Worm (Caenorhabditis elegans) whole organism, young adult: ENCODE results near the gene M176.4.
A peak's percentile ranks its signal among the peaks of the same experiment; 100 is the strongest.

Experiments
- B0019.2 ChIP-seq: fragments of 200-800 bp; sonication (Bioruptor generic); conservative IDR thresholded peaks from 2 replicates; pipeline ENCODE4 v1.3.6; 2022; ENCODE audit warnings: missing genetic modification reagents, missing genetic modification characterization, missing compliant biosample characterization
- C17E4.6 ChIP-seq: fragments of 200-800 bp; sonication (Bioruptor generic); IDR thresholded peaks from 2 replicates; pipeline ENCODE4 v1.3.6; 2022; ENCODE audit warnings: missing genetic modification reagents, missing genetic modification characterization, missing compliant biosample characterization
- F49E8.2 ChIP-seq: sonication (generic microtip); optimal IDR thresholded peaks from 3 replicates; lab custom pipeline; 2017; ENCODE audit warnings: missing genetic modification characterization, mild to moderate bottlenecking, missing compliant biosample characterization, antibody characterized with exemption, moderate library complexity; ENCODE audit not compliant: insufficient read depth
- F55B11.4 ChIP-seq: sonication (generic microtip); optimal IDR thresholded peaks from 2 replicates; lab custom pipeline; 2016; ENCODE audit warnings: missing compliant biosample characterization, missing genetic modification characterization, borderline replicate concordance; ENCODE audit not compliant: insufficient read depth
- K12H6.12 ChIP-seq: fragments of 200-800 bp; sonication (Bioruptor generic); optimal IDR thresholded peaks from 2 replicates; lab custom pipeline; 2018; ENCODE audit warnings: mild to moderate bottlenecking, missing genetic modification characterization, missing compliant biosample characterization
- Y53F4B.3 ChIP-seq: fragments of 200-800 bp; sonication (Bioruptor generic); IDR thresholded peaks from 2 replicates; pipeline ENCODE4 v1.3.6; 2022; ENCODE audit warnings: missing genetic modification reagents, missing genetic modification characterization, missing compliant biosample characterization
- Y67H2A.10 ChIP-seq: fragments of 200-800 bp; sonication (Bioruptor generic); conservative IDR thresholded peaks from 2 replicates; pipeline ENCODE4 v1.3.6; 2022; ENCODE audit warnings: missing genetic modification reagents, missing genetic modification characterization, missing compliant biosample characterization
- Y95B8A.8 ChIP-seq: fragments of 200-800 bp; sonication (Bioruptor generic); IDR thresholded peaks from 2 replicates; pipeline ENCODE4 v1.3.6; 2022; ENCODE audit warnings: missing genetic modification reagents, missing genetic modification characterization, missing compliant biosample characterization
- ama-1 ChIP-seq, 3 experiments: fragments of 150-350 bp in 1 of 3; sonication (generic microtip) in 2 of 3; optimal IDR thresholded peaks; 2 replicates each; lab custom pipeline; 2014 to 2018; ENCODE audit warnings: missing biosample characterization in 2 of 3, missing genetic modification characterization in 2 of 3, missing genetic modification reagents in 2 of 3
- atf-7 ChIP-seq: sonication (generic microtip); optimal IDR thresholded peaks from 2 replicates; lab custom pipeline; 2017; ENCODE audit warnings: mild to moderate bottlenecking, missing genetic modification characterization, missing compliant biosample characterization
- attf-3 ChIP-seq: fragments of 200-800 bp; sonication (Bioruptor generic); conservative IDR thresholded peaks from 2 replicates; pipeline ENCODE4 v1.3.6; 2022; ENCODE audit warnings: missing genetic modification reagents, missing genetic modification characterization, missing compliant biosample characterization
- cebp-1 ChIP-seq, 2 experiments: fragments of 200-800 bp in 1 of 2; sonication (Bioruptor generic) in 1 of 2; sonication (generic microtip) in 1 of 2; IDR thresholded peaks in 1 of 2; optimal IDR thresholded peaks in 1 of 2; 2 replicates each; pipeline versions ENCODE4 v1.3.6 to Lab custom; 2017 to 2022; ENCODE audit warnings: missing compliant biosample characterization in 2 of 2, missing genetic modification characterization in 2 of 2, mild to moderate bottlenecking in 1 of 2, missing genetic modification reagents in 1 of 2, moderate library complexity in 1 of 2
- ceh-91 ChIP-seq: fragments of 200-800 bp; sonication (Bioruptor generic); IDR thresholded peaks from 2 replicates; pipeline ENCODE4 v1.3.6; 2022; ENCODE audit warnings: missing genetic modification reagents, missing genetic modification characterization, missing compliant biosample characterization
- dox-1 ChIP-seq: fragments of 200-800 bp; sonication (Bioruptor generic); IDR thresholded peaks from 2 replicates; pipeline ENCODE4 v1.3.6; 2022; ENCODE audit warnings: missing genetic modification reagents, missing genetic modification characterization, missing compliant biosample characterization
- efl-1 ChIP-seq: fragments of 150-350 bp; optimal IDR thresholded peaks from 2 replicates; lab custom pipeline; 2014; ENCODE audit warnings: missing biosample characterization, missing genetic modification reagents, missing genetic modification characterization
- egl-44 ChIP-seq: fragments of 200-800 bp; sonication (Bioruptor generic); IDR thresholded peaks from 2 replicates; pipeline ENCODE4 v1.3.6; 2022; ENCODE audit warnings: missing genetic modification reagents, missing genetic modification characterization, missing compliant biosample characterization
- fkh-3 ChIP-seq: sonication (generic microtip); optimal IDR thresholded peaks from 2 replicates; lab custom pipeline; 2016; ENCODE audit warnings: mild to moderate bottlenecking, missing genetic modification characterization, missing compliant biosample characterization
- hmg-20 ChIP-seq: fragments of 200-800 bp; sonication (Bioruptor generic); IDR thresholded peaks from 2 replicates; pipeline ENCODE4 v1.3.6; 2022; ENCODE audit warnings: missing genetic modification reagents, missing genetic modification characterization, missing compliant biosample characterization
- hrde-1 ChIP-seq: sonication (generic microtip); optimal IDR thresholded peaks from 2 replicates; lab custom pipeline; 2016; ENCODE audit warnings: missing genetic modification characterization, mild to moderate bottlenecking, missing compliant biosample characterization, moderate library complexity, missing genotype, missing genetic modification reagents, borderline replicate concordance
- let-526 ChIP-seq: fragments of 200-800 bp; sonication (Bioruptor generic); IDR thresholded peaks from 2 replicates; pipeline ENCODE4 v1.3.6; 2022; ENCODE audit warnings: missing genetic modification reagents, missing genetic modification characterization, missing compliant biosample characterization
- lin-40 ChIP-seq: sonication (generic microtip); optimal IDR thresholded peaks from 2 replicates; lab custom pipeline; 2016; ENCODE audit warnings: missing genetic modification characterization, mild to moderate bottlenecking, missing compliant biosample characterization, missing genotype, missing genetic modification reagents
- madf-10 ChIP-seq: sonication (generic microtip); optimal IDR thresholded peaks from 2 replicates; lab custom pipeline; 2016; ENCODE audit warnings: mild to moderate bottlenecking, missing genetic modification characterization, missing compliant biosample characterization
- madf-6 ChIP-seq: fragments of 200-800 bp; sonication (Bioruptor generic); IDR thresholded peaks from 2 replicates; pipeline ENCODE4 v1.3.6; 2022; ENCODE audit warnings: missing genetic modification reagents, missing genetic modification characterization, missing compliant biosample characterization
- mel-28 ChIP-seq: sonication (generic microtip); optimal IDR thresholded peaks from 2 replicates; lab custom pipeline; 2016; ENCODE audit warnings: borderline replicate concordance, mild to moderate bottlenecking, missing genetic modification characterization, missing compliant biosample characterization
- nfya-1 ChIP-seq: sonication (generic microtip); optimal IDR thresholded peaks from 2 replicates; lab custom pipeline; 2017; ENCODE audit warnings: antibody characterized with exemption, missing compliant biosample characterization, missing genetic modification characterization, borderline replicate concordance; ENCODE audit not compliant: insufficient read depth
- nhr-120 ChIP-seq: fragments of 200-800 bp; sonication (Bioruptor generic); IDR thresholded peaks from 2 replicates; pipeline ENCODE4 v1.3.6; 2022; ENCODE audit warnings: missing genetic modification characterization, missing compliant biosample characterization
- nhr-80 ChIP-seq: sonication (generic microtip); optimal IDR thresholded peaks from 2 replicates; lab custom pipeline; 2016; ENCODE audit warnings: missing genetic modification characterization, missing compliant biosample characterization
- pbrm-1 ChIP-seq: fragments of 200-800 bp; sonication (Bioruptor generic); IDR thresholded peaks from 2 replicates; pipeline ENCODE4 v1.3.6; 2022; ENCODE audit warnings: missing genetic modification reagents, missing genetic modification characterization, missing compliant biosample characterization
- rcor-1 ChIP-seq: fragments of 200-800 bp; sonication (Bioruptor generic); IDR thresholded peaks from 2 replicates; pipeline ENCODE4 v1.3.6; 2022; ENCODE audit warnings: missing genetic modification reagents, missing genetic modification characterization, missing compliant biosample characterization
- snpc-1.1 ChIP-seq: sonication (generic microtip); optimal IDR thresholded peaks from 2 replicates; lab custom pipeline; 2017; ENCODE audit warnings: missing genetic modification characterization, mild to moderate bottlenecking, missing compliant biosample characterization, antibody characterized with exemption, moderate library complexity, missing genotype, missing genetic modification reagents; ENCODE audit not compliant: insufficient read depth
- somi-1 ChIP-seq: fragments of 200-800 bp; sonication (Bioruptor generic); optimal IDR thresholded peaks from 2 replicates; lab custom pipeline; 2018; ENCODE audit warnings: mild to moderate bottlenecking, missing genetic modification characterization, missing compliant biosample characterization
- zfh-2 ChIP-seq: fragments of 200-800 bp; sonication (Bioruptor generic); conservative IDR thresholded peaks from 2 replicates; pipeline ENCODE4 v1.3.6; 2022; ENCODE audit warnings: missing genetic modification reagents, missing genetic modification characterization, missing compliant biosample characterization
- ztf-25 ChIP-seq: fragments of 200-800 bp; sonication (Bioruptor generic); IDR thresholded peaks from 2 replicates; pipeline ENCODE4 v1.3.6; 2022; ENCODE audit warnings: missing genetic modification reagents, missing genetic modification characterization, missing compliant biosample characterization
- ztf-26 ChIP-seq: sonication (generic microtip); optimal IDR thresholded peaks from 2 replicates; lab custom pipeline; 2017; ENCODE audit warnings: missing genetic modification characterization, missing compliant biosample characterization
- ztf-6 ChIP-seq: fragments of 200-800 bp; sonication (Bioruptor generic); IDR thresholded peaks from 2 replicates; pipeline ENCODE4 v1.3.6; 2022; ENCODE audit warnings: missing genetic modification reagents, missing genetic modification characterization, missing compliant biosample characterization

M176.4 gene

ce11 chrII:9418065-9418567, at the start of gene M176.4, which contains the start of gene M176.16:
TSS of gene M176.4 (plus strand) at chrII:9418365.
TSS of gene M176.16 (plus strand) at chrII:9418517.
- TF ChIP-seq ztf-25 (GFP tag; lab: Robert Waterston, UW) (no peak), nhr-80 (peak; percentile 53)

- TF ChIP-seq ztf-26 (tag; lab: Kevin White, UChicago) (no peak), snpc-1.1 (tag; lab: Kevin White, UChicago) (no peak), F55B11.4 (tag; lab: Kevin White, UChicago) (no peak), Y53F4B.3 (GFP tag; lab: Robert Waterston, UW) (no peak), attf-3 (no peak), let-526 (no peak), rcor-1 (GFP tag; lab: Robert Waterston, UW) (no peak), hmg-20 (GFP tag; lab: Robert Waterston, UW) (no peak), Y67H2A.10 (GFP tag; lab: Robert Waterston, UW) (no peak), ztf-25 (GFP tag; lab: Robert Waterston, UW) (no peak), nfya-1 (no peak), pbrm-1 (GFP tag; lab: Robert Waterston, UW) (no peak), efl-1 (GFP tag; lab: Kevin White, UChicago) (no peak), nhr-80 (no peak), dox-1 (GFP tag; lab: Robert Waterston, UW) (no peak), B0019.2 (no peak)
- TF ChIP-seq, all 124 proteins: peak for 0
Observed at ce11 chrII:9369394-9369793, 48.8 kb upstream of the M176.4 start.

DNA sequence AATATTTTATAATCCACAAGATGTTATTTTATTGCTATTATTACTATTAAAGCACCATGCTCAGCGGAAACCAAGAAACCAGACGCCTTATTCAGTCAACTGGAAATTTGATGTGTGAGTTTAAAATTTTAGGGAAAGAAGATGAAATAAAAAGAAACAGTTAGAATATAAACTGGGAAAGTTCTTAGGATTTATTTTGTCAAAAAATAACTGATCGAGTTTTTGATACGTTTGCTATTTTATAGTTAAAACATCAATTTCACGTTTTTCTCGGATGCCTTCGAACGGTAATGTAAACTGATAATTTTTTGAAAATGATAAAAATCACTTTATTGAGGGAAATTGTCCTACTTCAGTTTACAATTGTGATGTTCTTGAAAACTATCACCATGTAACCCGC, 45.8 kb upstream of the M176.4 start, which contains the start of gene C06C3.3:
Gene C06C3.3 (minus strand): TSS at position 101 of the 400 bp plus-strand sequence.
- no peak for TF ChIP-seq ceh-91
- TF ChIP-seq cebp-1 (GFP tag; IDR thresholded peaks at IDR 0.05; lab: Robert Waterston, UW): no peak
- no peak for TF ChIP-seq cebp-1 (tag; optimal IDR thresholded peaks at IDR 0.05; lab: Kevin White, UChicago)
- TF ChIP-seq egl-44 (GFP tag; lab: Robert Waterston, UW): no peak
- no peak for TF ChIP-seq atf-7 (tag; lab: Kevin White, UChicago)
- TF ChIP-seq lin-40 (tag; lab: Kevin White, UChicago): no peak
- no peak for TF ChIP-seq mel-28 (tag; lab: Kevin White, UChicago)
- no peak for TF ChIP-seq ztf-6 (GFP tag; lab: Robert Waterston, UW)
- no peak for TF ChIP-seq F49E8.2 (tag; lab: Kevin White, UChicago)
- TF ChIP-seq nhr-120 (GFP tag; lab: Robert Waterston, UW): no peak
- TF ChIP-seq Y95B8A.8 (GFP tag; lab: Robert Waterston, UW): no peak
- TF ChIP-seq madf-10 (tag; lab: Kevin White, UChicago): no peak
- no peak for TF ChIP-seq hrde-1
- no peak for TF ChIP-seq zfh-2
- no peak for TF ChIP-seq ama-1 (optimal IDR thresholded peaks at IDR 0.05; lab: Kevin White, UChicago)
- no peak for TF ChIP-seq ama-1 (GFP tag; optimal IDR thresholded peaks at IDR 0.05; lab: Kevin White, UChicago)
- TF ChIP-seq C17E4.6 (GFP tag; lab: Robert Waterston, UW): no peak
- TF ChIP-seq somi-1 (GFP tag; lab: Kevin White, UChicago): no peak
- TF ChIP-seq K12H6.12: no peak
- no peak for TF ChIP-seq madf-6 (GFP tag; lab: Robert Waterston, UW)
- TF ChIP-seq fkh-3 (tag; lab: Kevin White, UChicago): no peak
